Worm (Caenorhabditis elegans) whole organism, L2 larva: Measurements from ENCODE around the gene exl-1.

Experiments
- C34F6.9 ChIP-seq: fragments of 150-350 bp; optimal IDR thresholded peaks from 2 replicates; lab custom pipeline; 2014; ENCODE audit warnings: missing biosample characterization, missing genetic modification characterization
- F13H6.1 ChIP-seq: sonication (generic microtip); optimal IDR thresholded peaks from 2 replicates; lab custom pipeline; 2016; ENCODE audit warnings: missing genetic modification characterization, missing compliant biosample characterization
- R02D3.7 ChIP-seq: fragments of 150-350 bp; optimal IDR thresholded peaks from 2 replicates; lab custom pipeline; 2014; ENCODE audit warnings: missing biosample characterization, missing genetic modification characterization
- Y55F3AM.14 ChIP-seq: fragments of 200-800 bp; sonication (Bioruptor generic); optimal IDR thresholded peaks from 2 replicates; lab custom pipeline; 2018; ENCODE audit warnings: mild to moderate bottlenecking, missing genetic modification characterization, missing compliant biosample characterization
- alr-1 ChIP-seq: fragments of 150-350 bp; optimal IDR thresholded peaks from 2 replicates; lab custom pipeline; 2014; ENCODE audit warnings: missing biosample characterization, missing genetic modification characterization
- ama-1 ChIP-seq: fragments of 150-350 bp; optimal IDR thresholded peaks from 2 replicates; lab custom pipeline; 2018; ENCODE audit warnings: inconsistent platforms
- ceh-16 ChIP-seq: fragments of 150-350 bp; optimal IDR thresholded peaks from 2 replicates; lab custom pipeline; 2014; ENCODE audit warnings: missing biosample characterization, missing genetic modification characterization
- crh-2 ChIP-seq: sonication (generic microtip); optimal IDR thresholded peaks from 2 replicates; lab custom pipeline; 2017; ENCODE audit warnings: missing biosample characterization, missing genetic modification characterization
- dmd-4 ChIP-seq: sonication (generic microtip); optimal IDR thresholded peaks from 2 replicates; lab custom pipeline; 2017; ENCODE audit warnings: missing biosample characterization, missing genetic modification characterization
- egl-27 ChIP-seq: sonication (generic microtip); optimal IDR thresholded peaks from 3 replicates; lab custom pipeline; 2017; ENCODE audit warnings: missing biosample characterization, missing genetic modification reagents, missing genetic modification characterization
- elt-1 ChIP-seq: fragments of 150-350 bp; optimal IDR thresholded peaks from 2 replicates; lab custom pipeline; 2014; ENCODE audit warnings: missing biosample characterization, missing genetic modification characterization
- elt-3 ChIP-seq: sonication (generic microtip); optimal IDR thresholded peaks from 2 replicates; lab custom pipeline; 2017; ENCODE audit warnings: missing biosample characterization, missing genetic modification characterization
- fos-1 ChIP-seq: fragments of 150-350 bp; optimal IDR thresholded peaks from 2 replicates; lab custom pipeline; 2014; ENCODE audit warnings: missing biosample characterization, missing genetic modification characterization
- gmeb-1 ChIP-seq: fragments of 150-350 bp; optimal IDR thresholded peaks from 2 replicates; lab custom pipeline; 2014; ENCODE audit warnings: missing biosample characterization, missing genetic modification characterization
- lin-11 ChIP-seq: fragments of 150-350 bp; sonication (generic microtip); optimal IDR thresholded peaks from 2 replicates; lab custom pipeline; 2014; ENCODE audit warnings: missing biosample characterization, missing genetic modification characterization, inconsistent platforms, mixed read lengths
- lin-13 ChIP-seq: fragments of 150-350 bp; optimal IDR thresholded peaks from 2 replicates; lab custom pipeline; 2014; ENCODE audit warnings: missing biosample characterization, missing genetic modification reagents, missing genetic modification characterization
- lin-39 ChIP-seq: fragments of 150-350 bp; optimal IDR thresholded peaks from 2 replicates; lab custom pipeline; 2014; ENCODE audit warnings: missing biosample characterization, missing genetic modification reagents, missing genetic modification characterization
- lsy-2 ChIP-seq, 2 experiments: fragments of 150-350 bp in 1 of 2; sonication (generic microtip) in 1 of 2; optimal IDR thresholded peaks; 2 replicates each; lab custom pipeline; 2014 to 2017; ENCODE audit warnings: missing biosample characterization in 2 of 2, missing genetic modification characterization in 2 of 2
- mab-5 ChIP-seq: fragments of 150-350 bp; optimal IDR thresholded peaks from 2 replicates; lab custom pipeline; 2014; ENCODE audit warnings: missing biosample characterization, missing genetic modification characterization
- mdl-1 ChIP-seq, 2 experiments: fragments of 150-350 bp in 1 of 2; sonication (generic microtip) in 1 of 2; optimal IDR thresholded peaks; 2 replicates each; lab custom pipeline; 2017; ENCODE audit warnings: missing biosample characterization in 2 of 2, missing genetic modification characterization in 2 of 2
- nhr-11 ChIP-seq: fragments of 150-350 bp; optimal IDR thresholded peaks from 2 replicates; lab custom pipeline; 2014; ENCODE audit warnings: missing biosample characterization, missing genetic modification characterization
- nhr-129 ChIP-seq: fragments of 150-350 bp; optimal IDR thresholded peaks from 2 replicates; lab custom pipeline; 2014; ENCODE audit warnings: missing biosample characterization, missing genetic modification characterization
- nhr-21 ChIP-seq: fragments of 150-350 bp; optimal IDR thresholded peaks from 2 replicates; lab custom pipeline; 2014; ENCODE audit warnings: missing biosample characterization, missing genetic modification characterization
- nhr-23 ChIP-seq: fragments of 150-350 bp; optimal IDR thresholded peaks from 2 replicates; lab custom pipeline; 2014; ENCODE audit warnings: missing biosample characterization, missing genetic modification reagents, missing genetic modification characterization
- nhr-237 ChIP-seq: fragments of 150-350 bp; optimal IDR thresholded peaks from 2 replicates; lab custom pipeline; 2014; ENCODE audit warnings: missing biosample characterization, missing genetic modification characterization
- nhr-25 ChIP-seq: fragments of 150-350 bp; sonication (generic microtip); optimal IDR thresholded peaks from 3 replicates; lab custom pipeline; 2014; ENCODE audit warnings: missing biosample characterization, missing genetic modification characterization
- nhr-6 ChIP-seq: fragments of 150-350 bp; optimal IDR thresholded peaks from 2 replicates; lab custom pipeline; 2014; ENCODE audit warnings: missing biosample characterization, missing genetic modification characterization
- nhr-77 ChIP-seq: fragments of 150-350 bp; optimal IDR thresholded peaks from 2 replicates; lab custom pipeline; 2014; ENCODE audit warnings: missing biosample characterization, missing genetic modification characterization
- peb-1 ChIP-seq: fragments of 150-350 bp; optimal IDR thresholded peaks from 2 replicates; lab custom pipeline; 2014; ENCODE audit warnings: missing biosample characterization, missing genetic modification characterization
- sem-4 ChIP-seq: fragments of 150-350 bp; optimal IDR thresholded peaks from 2 replicates; lab custom pipeline; 2014; ENCODE audit warnings: missing biosample characterization, missing genetic modification reagents, missing genetic modification characterization
- skn-1 ChIP-seq: sonication (generic microtip); optimal IDR thresholded peaks from 2 replicates; lab custom pipeline; 2017; ENCODE audit warnings: missing biosample characterization, missing genetic modification characterization
- sma-3 ChIP-seq: sonication (generic microtip); optimal IDR thresholded peaks from 2 replicates; lab custom pipeline; 2016; ENCODE audit warnings: missing genetic modification reagents, missing genetic modification characterization, missing compliant biosample characterization
- sma-9 ChIP-seq, 2 experiments: fragments of 150-350 bp in 1 of 2; sonication (generic microtip) in 1 of 2; optimal IDR thresholded peaks; 2 replicates each; lab custom pipeline; 2014 to 2016; ENCODE audit warnings: missing genetic modification characterization in 2 of 2, mild to moderate bottlenecking in 1 of 2, missing biosample characterization in 1 of 2, missing compliant biosample characterization in 1 of 2, missing genetic modification reagents in 1 of 2, moderate library complexity in 1 of 2
- unc-55 ChIP-seq: fragments of 150-350 bp; sonication (generic microtip); optimal IDR thresholded peaks from 3 replicates; lab custom pipeline; 2014; ENCODE audit warnings: missing biosample characterization, missing genetic modification reagents, missing genetic modification characterization
- unc-62 ChIP-seq: fragments of 150-350 bp; optimal IDR thresholded peaks from 2 replicates; lab custom pipeline; 2014; ENCODE audit warnings: missing biosample characterization, missing genetic modification reagents, missing genetic modification characterization
- zag-1 ChIP-seq: fragments of 150-350 bp; optimal IDR thresholded peaks from 2 replicates; lab custom pipeline; 2014; ENCODE audit warnings: missing biosample characterization, missing genetic modification characterization
- ztf-4 ChIP-seq: fragments of 150-350 bp; optimal IDR thresholded peaks from 2 replicates; lab custom pipeline; 2014; ENCODE audit warnings: missing biosample characterization, missing genetic modification characterization

The exl-1 gene

ce11 chrII:14407332-14408270 is 5.7 kb downstream of the exl-1 start (continued):
- TF ChIP-seq dmd-4 (tag; lab: Kevin White, UChicago) (no peak), nhr-11 (tag; lab: Kevin White, UChicago) (no peak), nhr-237 (tag; lab: Kevin White, UChicago) (no peak), nhr-21 (tag; lab: Kevin White, UChicago) (peak; percentile 28), nhr-25 (tag; lab: Kevin White, UChicago) (peak; percentile 43), C34F6.9 (tag; lab: Kevin White, UChicago) (peak; percentile 76), skn-1 (tag; lab: Kevin White, UChicago) (peak; percentile 9), ama-1 (lab: Kevin White, UChicago) (peak; percentile 95), ztf-4 (tag; lab: Kevin White, UChicago) (peak; percentile 91), sem-4 (tag; lab: Kevin White, UChicago) (peak; percentile 90)

DNA sequence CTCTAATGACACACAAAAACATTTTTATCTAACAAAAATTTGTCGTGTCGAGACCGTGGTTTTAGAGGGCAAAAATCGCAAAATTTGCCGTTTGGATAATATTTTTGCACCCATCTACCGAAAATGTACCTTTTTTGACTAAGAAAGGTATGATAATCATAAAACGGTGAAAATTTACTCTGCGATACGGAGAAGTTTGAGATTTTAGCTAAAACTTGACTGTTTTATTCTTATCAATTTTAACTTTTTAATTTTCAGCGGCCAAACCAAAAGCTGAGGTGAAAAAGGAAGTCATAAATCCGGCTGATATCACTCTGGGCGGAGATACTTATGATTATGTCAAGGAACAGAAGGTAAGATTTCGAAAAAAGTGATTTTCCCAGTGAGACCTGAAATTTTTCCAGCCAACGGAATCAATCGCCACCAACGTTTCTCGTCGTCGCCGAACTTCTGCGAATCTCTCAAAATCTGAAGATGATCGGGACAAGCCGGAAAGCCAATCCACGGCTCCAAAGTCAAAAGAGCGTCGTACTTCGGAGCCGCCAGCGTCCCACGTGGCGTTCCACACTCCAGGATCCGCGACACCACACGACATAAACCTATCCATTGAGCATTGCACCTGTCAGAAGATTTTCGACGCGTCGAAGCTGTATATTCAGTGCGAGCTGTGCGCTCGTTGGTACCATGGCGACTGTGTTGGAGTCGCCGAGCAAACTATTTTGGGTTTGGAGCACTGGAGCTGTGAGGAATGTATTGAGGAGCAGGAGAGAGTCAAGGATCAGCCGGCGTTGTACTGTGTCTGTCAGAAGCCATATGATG is 6.9 kb downstream of the exl-1 start:
- TF ChIP-seq alr-1 (tag; lab: Kevin White, UChicago) (no peak), nhr-6 (tag; lab: Kevin White, UChicago) (no peak), sem-4 (tag; lab: Kevin White, UChicago) (no peak), nhr-129 (tag; lab: Kevin White, UChicago) (no peak), C34F6.9 (tag; lab: Kevin White, UChicago) (peak; percentile 10), lin-39 (tag; lab: Kevin White, UChicago) (no peak), R02D3.7 (no peak), zag-1 (no peak), nhr-25 (tag; lab: Kevin White, UChicago) (no peak), lsy-2 (tag; optimal IDR thresholded peaks at IDR 0.05; lab: Kevin White, UChicago) (peak in 1 of 2 experiments; percentile 0), Y55F3AM.14 (no peak), ama-1 (lab: Kevin White, UChicago) (peak; percentile 93)

DNA sequence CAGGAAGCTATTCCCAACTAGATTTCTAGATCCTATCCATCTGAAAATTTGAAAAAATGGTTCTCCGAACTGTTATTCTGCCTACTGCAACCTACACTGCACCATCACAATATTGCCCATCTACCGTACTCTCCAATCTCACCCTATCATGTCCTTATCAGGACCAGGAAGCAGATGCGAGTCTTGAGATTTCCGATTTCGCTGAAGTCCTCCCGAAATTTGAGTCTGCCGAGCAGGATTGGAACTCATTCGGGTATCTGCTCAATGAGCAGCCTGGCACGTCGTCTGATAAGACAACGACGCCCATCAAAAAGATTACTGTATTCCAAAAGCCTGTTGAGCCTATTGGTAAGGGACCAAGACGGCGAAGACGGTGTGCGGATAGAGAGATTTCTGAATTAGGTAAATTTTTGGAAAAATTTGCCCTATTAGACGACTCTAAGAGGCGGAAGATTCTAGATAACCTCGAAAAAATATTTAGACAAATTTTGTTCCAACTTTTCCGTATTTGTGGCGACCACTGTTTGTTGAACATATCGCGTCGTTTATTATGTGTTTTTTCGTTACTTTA is 7.7 kb downstream of the exl-1 start:
- TF ChIP-seq lin-13 (GFP tag; lab: Kevin White, UChicago) (no peak), ama-1 (lab: Kevin White, UChicago) (peak; percentile 99), nhr-23 (tag; lab: Kevin White, UChicago) (no peak), egl-27 (tag; lab: Kevin White, UChicago) (no peak), gmeb-1 (no peak), F13H6.1 (tag; lab: Kevin White, UChicago) (peak; percentile 23), sma-3 (GFP tag; lab: Kevin White, UChicago) (peak; percentile 6), Y55F3AM.14 (no peak), peb-1 (tag; lab: Kevin White, UChicago) (no peak), C34F6.9 (tag; lab: Kevin White, UChicago) (no peak), unc-62 (GFP tag; lab: Kevin White, UChicago) (no peak)
- TF ChIP-seq, all 48 proteins: peak for 3

DNA sequence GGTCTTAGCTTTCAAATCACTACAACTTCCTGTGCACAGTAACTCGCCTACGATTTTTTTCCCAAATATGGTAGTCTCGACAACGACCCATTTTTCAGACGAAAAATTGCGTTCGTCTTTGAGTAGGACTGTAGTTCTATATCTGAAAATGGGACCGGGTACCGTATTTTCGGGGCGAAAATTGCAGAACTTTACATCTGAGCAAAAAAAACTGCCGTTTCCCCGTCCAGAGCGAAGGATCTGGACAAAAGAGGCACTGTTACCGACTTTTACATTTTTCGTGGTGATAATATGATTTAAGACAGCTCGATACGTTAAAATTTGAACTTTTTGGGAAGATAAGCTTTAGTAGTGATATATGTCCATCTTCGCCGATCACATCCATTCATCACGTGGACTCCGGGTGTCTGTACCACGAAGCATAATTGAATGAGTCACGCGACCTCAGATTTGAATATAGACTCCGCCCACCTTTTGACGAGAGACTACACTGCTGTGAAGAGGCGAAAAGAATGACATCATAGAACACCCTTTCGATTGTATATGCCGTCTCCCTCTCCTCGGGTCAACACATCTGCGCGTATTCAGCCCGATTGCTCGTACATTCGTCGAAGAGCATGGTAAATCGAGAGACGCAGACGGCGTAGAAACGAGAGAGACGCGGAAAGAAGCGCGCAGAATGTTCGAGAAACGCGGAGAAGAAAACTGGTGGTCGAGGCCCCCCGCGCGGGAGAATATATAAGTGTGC is 8.4 kb downstream of the exl-1 start:
- peak; percentile 23 for TF ChIP-seq unc-62 (GFP tag; lab: Kevin White, UChicago)
- no peak for TF ChIP-seq nhr-23 (tag; lab: Kevin White, UChicago)
- TF ChIP-seq elt-1 (tag; lab: Kevin White, UChicago), result no peak
- peak; percentile 77 for TF ChIP-seq nhr-77
- TF ChIP-seq nhr-25 (tag; lab: Kevin White, UChicago), result peak; percentile 94
- TF ChIP-seq lin-11 (tag; lab: Kevin White, UChicago), result peak; percentile 7
- TF ChIP-seq F13H6.1 (tag; lab: Kevin White, UChicago), result peak; percentile 92
- TF ChIP-seq egl-27 (tag; lab: Kevin White, UChicago), result peak; percentile 31
- TF ChIP-seq R02D3.7, result no peak
- peak; percentile 40 for TF ChIP-seq ceh-16 (tag; lab: Kevin White, UChicago)
- peak; percentile 48 for TF ChIP-seq ztf-4 (tag; lab: Kevin White, UChicago)
- TF ChIP-seq sma-9 (GFP tag; optimal IDR thresholded peaks at IDR 0.05; lab: Kevin White, UChicago), result peak; percentile 66
- TF ChIP-seq sma-9 (tag; optimal IDR thresholded peaks at IDR 0.05; lab: Kevin White, UChicago), result no peak
- TF ChIP-seq fos-1, result peak; percentile 84
- TF ChIP-seq nhr-21 (tag; lab: Kevin White, UChicago), result peak; percentile 93
- peak; percentile 87 for TF ChIP-seq sma-3 (GFP tag; lab: Kevin White, UChicago)
- TF ChIP-seq lsy-2 (tag; optimal IDR thresholded peaks at IDR 0.05; lab: Kevin White, UChicago), result peak; percentile 49 to 82
- TF ChIP-seq crh-2 (tag; lab: Kevin White, UChicago), result peak; percentile 59
- no peak for TF ChIP-seq lin-13 (GFP tag; lab: Kevin White, UChicago)
- no peak for TF ChIP-seq nhr-11 (tag; lab: Kevin White, UChicago)
- peak; percentile 82 for TF ChIP-seq nhr-129 (tag; lab: Kevin White, UChicago)
- peak; percentile 90 for TF ChIP-seq sem-4 (tag; lab: Kevin White, UChicago)
- TF ChIP-seq mdl-1 (tag; optimal IDR thresholded peaks at IDR 0.05; lab: Kevin White, UChicago), result peak; percentile 23 to 52
- peak; percentile 83 for TF ChIP-seq C34F6.9 (tag; lab: Kevin White, UChicago)
- no peak for TF ChIP-seq elt-3 (tag; lab: Kevin White, UChicago)
- TF ChIP-seq mab-5 (tag; lab: Kevin White, UChicago), result peak; percentile 52
- TF ChIP-seq unc-55 (GFP tag; lab: Kevin White, UChicago), result peak; percentile 57
- TF ChIP-seq gmeb-1, result peak; percentile 28
